ENCODE assay signal across 1 fruit fly cellular context in genomic region chrX:19618183-19618740, dm6.
TF ChIP-seq lines count a peak whose summit lies in the region.

Gene Pstk, minus strand, starts transcription at chrX:19618537.
Gene Tim9b, minus strand, starts transcription at chrX:19618537.

TF ChIP-seq in whole organism, embryonic, 481 proteins besides CTCF, POLR2A, EP300 and RAD21 (continued from another document):
- TF ChIP-seq gsb-n (tag; optimal IDR thresholded peaks at IDR 0.05; lab: Kevin White, UChicago) (no peak), prd (optimal IDR thresholded peaks at IDR 0.05; lab: Kevin White, UChicago) (no peak), prd (GFP tag; IDR thresholded peaks at IDR 0.05; lab: Robert Waterston, UW) (no peak), CG11695 (GFP tag; IDR thresholded peaks at IDR 0.05; lab: Robert Waterston, UW) (no peak), CG6791 (GFP tag; IDR thresholded peaks at IDR 0.05; lab: Robert Waterston, UW; ENCODE audit: partially characterized antibody) (peak; percentile 77), CG2116 (GFP tag; optimal IDR thresholded peaks at IDR 0.05; lab: Kevin White, UChicago) (peak; percentile 89), Dip2 (GFP tag; IDR thresholded peaks at IDR 0.05; lab: Robert Waterston, UW) (no peak), CG11093 (GFP tag; IDR thresholded peaks at IDR 0.05; lab: Robert Waterston, UW) (no peak), tna (GFP tag; IDR thresholded peaks at IDR 0.05; lab: Robert Waterston, UW; ENCODE audit: partially characterized antibody) (peak; percentile 68), CG17359 (tag; optimal IDR thresholded peaks at IDR 0.05; lab: Kevin White, UChicago) (no peak), CG13624 (GFP tag; optimal IDR thresholded peaks at IDR 0.05; lab: Kevin White, UChicago) (no peak), CG10321 (GFP tag; IDR thresholded peaks at IDR 0.05; lab: Robert Waterston, UW) (no peak), CG13287 (GFP tag; IDR thresholded peaks at IDR 0.05; lab: Robert Waterston, UW; ENCODE audit: partially characterized antibody) (peak; percentile 67), E2f2 (GFP tag; IDR thresholded peaks at IDR 0.05; lab: Robert Waterston, UW) (peak; percentile 84), ato (GFP tag; IDR thresholded peaks at IDR 0.05; lab: Robert Waterston, UW; ENCODE audit: partially characterized antibody) (peak; percentile 21; the same call in 1 of the 2 replicates), CG11560 (tag; IDR thresholded peaks at IDR 0.05; lab: Robert Waterston, UW) (no peak), CG4854 (GFP tag; optimal IDR thresholded peaks at IDR 0.05; lab: Kevin White, UChicago) (no peak), CG2129 (GFP tag; IDR thresholded peaks at IDR 0.05; lab: Robert Waterston, UW; ENCODE audit: partially characterized antibody) (0 out of 2 replicates have a peak, but pooled peaks have one; percentile 15), CG12744 (GFP tag; optimal IDR thresholded peaks at IDR 0.05; lab: Kevin White, UChicago) (no peak), Ets97D (GFP tag; optimal IDR thresholded peaks at IDR 0.05; lab: Kevin White, UChicago) (no peak), Dp (GFP tag; optimal IDR thresholded peaks at IDR 0.05; lab: Kevin White, UChicago) (peak; percentile 77), shn (GFP tag; optimal IDR thresholded peaks at IDR 0.05; lab: Kevin White, UChicago) (no peak), Dek (tag; optimal IDR thresholded peaks at IDR 0.05; lab: Kevin White, UChicago) (no peak), CG13123 (GFP tag; optimal IDR thresholded peaks at IDR 0.05; lab: Kevin White, UChicago) (no peak)
